Worm (Caenorhabditis elegans) whole organism, mixed stage, embryonic: ENCODE data around the gene arrd-15.

ENCODE experiments used
- M03D4.4 ChIP-seq: sonication (generic microtip); optimal IDR thresholded peaks from 2 replicates; lab custom pipeline; 2017; ENCODE audit warnings: mild to moderate bottlenecking, missing genetic modification characterization, missing compliant biosample characterization
- ceh-43 ChIP-seq: fragments of 200-800 bp; sonication (Bioruptor generic); optimal IDR thresholded peaks from 2 replicates; lab custom pipeline; 2018; ENCODE audit warnings: mild to moderate bottlenecking, missing genetic modification characterization, moderate library complexity, missing compliant biosample characterization
- ceh-83 ChIP-seq: fragments of 200-800 bp; sonication (Bioruptor generic); optimal IDR thresholded peaks from 2 replicates; lab custom pipeline; 2018; ENCODE audit warnings: mild to moderate bottlenecking, missing genetic modification characterization, missing compliant biosample characterization
- cnd-1 ChIP-seq: fragments of 200-800 bp; sonication (Bioruptor generic); optimal IDR thresholded peaks from 2 replicates; lab custom pipeline; 2018; ENCODE audit warnings: mild to moderate bottlenecking, missing genetic modification characterization, missing compliant biosample characterization
- flh-1 ChIP-seq: fragments of 200-800 bp; sonication (Bioruptor generic); optimal IDR thresholded peaks from 2 replicates; lab custom pipeline; 2018; ENCODE audit warnings: mild to moderate bottlenecking, missing genetic modification characterization, moderate library complexity, missing compliant biosample characterization
- hlh-1 ChIP-seq: fragments of 150-350 bp; optimal IDR thresholded peaks from 2 replicates; lab custom pipeline; 2014; ENCODE audit warnings: missing biosample characterization, missing genetic modification reagents, missing genetic modification characterization
- lin-13 ChIP-seq: fragments of 150-350 bp; optimal IDR thresholded peaks from 2 replicates; lab custom pipeline; 2014; ENCODE audit warnings: missing biosample characterization, missing genetic modification characterization
- lin-32 ChIP-seq: fragments of 200-800 bp; sonication (Bioruptor generic); optimal IDR thresholded peaks from 2 replicates; lab custom pipeline; 2018; ENCODE audit warnings: mild to moderate bottlenecking, missing genetic modification characterization, missing compliant biosample characterization
- lsy-2 ChIP-seq: fragments of 150-350 bp; optimal IDR thresholded peaks from 2 replicates; lab custom pipeline; 2014; ENCODE audit warnings: missing biosample characterization, missing genetic modification characterization
- mep-1 ChIP-seq: fragments of 150-350 bp; optimal IDR thresholded peaks from 2 replicates; lab custom pipeline; 2017; ENCODE audit warnings: missing biosample characterization, missing genetic modification reagents, missing genetic modification characterization, inconsistent platforms
- mls-2 ChIP-seq: sonication (generic microtip); optimal IDR thresholded peaks from 2 replicates; lab custom pipeline; 2016; ENCODE audit warnings: mild to moderate bottlenecking, missing genetic modification characterization, moderate library complexity, missing compliant biosample characterization
- nhr-12 ChIP-seq: fragments of 150-350 bp; optimal IDR thresholded peaks from 2 replicates; lab custom pipeline; 2014; ENCODE audit warnings: missing biosample characterization, missing genetic modification characterization
- nhr-2 ChIP-seq: fragments of 150-350 bp; optimal IDR thresholded peaks from 2 replicates; lab custom pipeline; 2014; ENCODE audit warnings: missing biosample characterization, missing genetic modification characterization
- nhr-237 ChIP-seq: fragments of 150-350 bp; optimal IDR thresholded peaks from 2 replicates; lab custom pipeline; 2014; ENCODE audit warnings: missing biosample characterization, missing genetic modification characterization
- nhr-28 ChIP-seq: fragments of 150-350 bp; optimal IDR thresholded peaks from 2 replicates; lab custom pipeline; 2014; ENCODE audit warnings: missing biosample characterization, missing genetic modification characterization
- nhr-76 ChIP-seq: sonication (generic microtip); optimal IDR thresholded peaks from 2 replicates; lab custom pipeline; 2017; ENCODE audit warnings: missing biosample characterization, missing genetic modification characterization
- pha-4 ChIP-seq: fragments of 150-350 bp; optimal IDR thresholded peaks from 2 replicates; lab custom pipeline; 2018; ENCODE audit warnings: missing biosample characterization, missing genetic modification reagents, missing genetic modification characterization
- sem-2 ChIP-seq: fragments of 200-800 bp; sonication (Bioruptor generic); optimal IDR thresholded peaks from 2 replicates; lab custom pipeline; 2018; ENCODE audit warnings: mild to moderate bottlenecking, missing genetic modification characterization, missing compliant biosample characterization
- unc-62 ChIP-seq: fragments of 150-350 bp; optimal IDR thresholded peaks from 2 replicates; lab custom pipeline; 2014; ENCODE audit warnings: missing biosample characterization, missing genetic modification reagents, missing genetic modification characterization
- zip-8 ChIP-seq: fragments of 150-350 bp; optimal IDR thresholded peaks from 2 replicates; lab custom pipeline; 2014; ENCODE audit warnings: missing biosample characterization, missing genetic modification characterization

The arrd-15 gene

ce11 chrIII:8985461-8985860, 55.6 kb downstream of the arrd-15 start:
- TF ChIP-seq ceh-43 (GFP tag; lab: Kevin White, UChicago): no peak
- no peak for TF ChIP-seq zip-8
- TF ChIP-seq M03D4.4: no peak
- TF ChIP-seq nhr-2 (tag; lab: Kevin White, UChicago): no peak
- TF ChIP-seq hlh-1 (tag; lab: Kevin White, UChicago): no peak
- TF ChIP-seq sem-2 (GFP tag; lab: Kevin White, UChicago): no peak
- no peak for TF ChIP-seq pha-4 (tag; lab: Kevin White, UChicago)
- TF ChIP-seq lin-32 (GFP tag; lab: Kevin White, UChicago): no peak
- no peak for TF ChIP-seq nhr-28
- TF ChIP-seq ceh-83 (GFP tag; lab: Kevin White, UChicago): no peak
- no peak for TF ChIP-seq lin-13 (tag; lab: Kevin White, UChicago)
- no peak for TF ChIP-seq nhr-12
- no peak for TF ChIP-seq nhr-76 (tag; lab: Kevin White, UChicago)

- TF ChIP-seq nhr-237 (no peak), cnd-1 (tag; lab: Kevin White, UChicago) (no peak), lin-13 (tag; lab: Kevin White, UChicago) (no peak), sem-2 (GFP tag; lab: Kevin White, UChicago) (no peak), lsy-2 (tag; lab: Kevin White, UChicago) (no peak), ceh-43 (GFP tag; lab: Kevin White, UChicago) (no peak), unc-62 (GFP tag; lab: Kevin White, UChicago) (no peak), mls-2 (tag; lab: Kevin White, UChicago) (no peak), zip-8 (no peak), flh-1 (no peak), mep-1 (tag; lab: Kevin White, UChicago) (no peak)
Measured at ce11 chrIII:8985965-8986364, 56.1 kb downstream of the arrd-15 start.
